Worm (Caenorhabditis elegans) whole organism, L3 larva: ENCODE measurements around the gene fat-6.
A peak's percentile ranks its signal among the peaks of the same experiment; 100 is the strongest.

Experiments used
- R02D3.7 ChIP-seq: fragments of 150-350 bp; optimal IDR thresholded peaks from 2 replicates; lab custom pipeline; 2014; ENCODE audit warnings: missing biosample characterization, missing genetic modification characterization
- ZK546.5 ChIP-seq: sonication (generic microtip); optimal IDR thresholded peaks from 2 replicates; lab custom pipeline; 2017; ENCODE audit warnings: missing biosample characterization, missing genetic modification characterization
- aly-2 ChIP-seq: fragments of 150-350 bp; optimal IDR thresholded peaks from 2 replicates; lab custom pipeline; 2014; ENCODE audit warnings: missing biosample characterization, missing genetic modification characterization
- ama-1 ChIP-seq: fragments of 150-350 bp; optimal IDR thresholded peaks from 2 replicates; lab custom pipeline; 2018
- ceh-16 ChIP-seq: sonication (generic microtip); optimal IDR thresholded peaks from 2 replicates; lab custom pipeline; 2017; ENCODE audit warnings: missing biosample characterization, missing genetic modification characterization
- ceh-82 ChIP-seq: fragments of 150-350 bp; optimal IDR thresholded peaks from 2 replicates; lab custom pipeline; 2014; ENCODE audit warnings: missing biosample characterization, missing genetic modification characterization
- ceh-9 ChIP-seq: sonication (generic microtip); optimal IDR thresholded peaks from 2 replicates; lab custom pipeline; 2018; ENCODE audit warnings: missing biosample characterization, missing genetic modification characterization
- daf-12 ChIP-seq: fragments of 150-350 bp; optimal IDR thresholded peaks from 2 replicates; lab custom pipeline; 2014; ENCODE audit warnings: missing biosample characterization, missing genetic modification reagents, missing genetic modification characterization
- egl-27 ChIP-seq: sonication (generic microtip); optimal IDR thresholded peaks from 4 replicates; lab custom pipeline; 2017; ENCODE audit warnings: missing biosample characterization, missing genetic modification reagents, missing genetic modification characterization
- egl-5 ChIP-seq: fragments of 150-350 bp; optimal IDR thresholded peaks from 2 replicates; lab custom pipeline; 2017; ENCODE audit warnings: missing biosample characterization, missing genetic modification reagents, missing genetic modification characterization, inconsistent platforms
- elt-2 ChIP-seq: sonication (generic microtip); optimal IDR thresholded peaks from 2 replicates; lab custom pipeline; 2016; ENCODE audit warnings: missing genetic modification reagents, mild to moderate bottlenecking, missing genetic modification characterization, missing compliant biosample characterization
- eor-1 ChIP-seq, 2 experiments: fragments of 150-350 bp; optimal IDR thresholded peaks; 2 replicates each; lab custom pipeline; 2014 to 2018; ENCODE audit warnings: missing biosample characterization in 2 of 2, missing genetic modification characterization in 2 of 2
- fkh-10 ChIP-seq: sonication (generic microtip); optimal IDR thresholded peaks from 2 replicates; lab custom pipeline; 2017; ENCODE audit warnings: missing biosample characterization, missing genetic modification reagents, missing genetic modification characterization
- fkh-2 ChIP-seq: fragments of 150-350 bp; optimal IDR thresholded peaks from 2 replicates; lab custom pipeline; 2014; ENCODE audit warnings: missing biosample characterization, missing genetic modification reagents, missing genetic modification characterization
- lin-15B ChIP-seq: fragments of 150-350 bp; optimal IDR thresholded peaks from 2 replicates; lab custom pipeline; 2014; ENCODE audit warnings: missing biosample characterization, missing genetic modification characterization
- lin-39 ChIP-seq: fragments of 150-350 bp; optimal IDR thresholded peaks from 2 replicates; lab custom pipeline; 2018; ENCODE audit warnings: missing biosample characterization, missing genetic modification reagents, missing genetic modification characterization
- lsy-12 ChIP-seq: sonication (generic microtip); optimal IDR thresholded peaks from 2 replicates; lab custom pipeline; 2016; ENCODE audit warnings: mild to moderate bottlenecking, missing genetic modification characterization, missing compliant biosample characterization
- mdl-1 ChIP-seq: fragments of 150-350 bp; optimal IDR thresholded peaks from 2 replicates; lab custom pipeline; 2014; ENCODE audit warnings: missing biosample characterization, missing genetic modification characterization
- nfya-1 ChIP-seq: sonication (generic microtip); optimal IDR thresholded peaks from 2 replicates; lab custom pipeline; 2017; ENCODE audit warnings: missing genetic modification characterization, mild to moderate bottlenecking, missing compliant biosample characterization, antibody characterized with exemption, moderate library complexity; ENCODE audit not compliant: insufficient read depth
- nhr-11 ChIP-seq: fragments of 150-350 bp; optimal IDR thresholded peaks from 2 replicates; lab custom pipeline; 2014; ENCODE audit warnings: missing biosample characterization, missing genetic modification characterization
- nhr-12 ChIP-seq: fragments of 150-350 bp; optimal IDR thresholded peaks from 2 replicates; lab custom pipeline; 2014; ENCODE audit warnings: missing biosample characterization, missing genetic modification characterization
- nhr-23 ChIP-seq: fragments of 150-350 bp; optimal IDR thresholded peaks from 2 replicates; lab custom pipeline; 2014; ENCODE audit warnings: missing biosample characterization, missing genetic modification reagents, missing genetic modification characterization
- nhr-237 ChIP-seq: fragments of 150-350 bp; optimal IDR thresholded peaks from 2 replicates; lab custom pipeline; 2014; ENCODE audit warnings: missing biosample characterization, missing genetic modification characterization
- nhr-25 ChIP-seq: sonication (generic microtip); optimal IDR thresholded peaks from 2 replicates; lab custom pipeline; 2017; ENCODE audit warnings: missing biosample characterization, missing genetic modification characterization
- nhr-28 ChIP-seq: fragments of 150-350 bp; optimal IDR thresholded peaks from 2 replicates; lab custom pipeline; 2014; ENCODE audit warnings: missing biosample characterization, missing genetic modification characterization
- nhr-43 ChIP-seq: sonication (generic microtip); optimal IDR thresholded peaks from 2 replicates; lab custom pipeline; 2016; ENCODE audit warnings: mild to moderate bottlenecking, missing genetic modification characterization, missing compliant biosample characterization; ENCODE audit not compliant: poor library complexity, severe bottlenecking
- nhr-67 ChIP-seq: fragments of 150-350 bp; optimal IDR thresholded peaks from 2 replicates; lab custom pipeline; 2014; ENCODE audit warnings: missing biosample characterization, missing genetic modification characterization
- nhr-76 ChIP-seq: fragments of 150-350 bp; sonication (generic microtip); optimal IDR thresholded peaks from 5 replicates; lab custom pipeline; 2014; ENCODE audit warnings: missing biosample characterization, missing genetic modification characterization
- nhr-77 ChIP-seq: fragments of 150-350 bp; optimal IDR thresholded peaks from 2 replicates; lab custom pipeline; 2014; ENCODE audit warnings: missing biosample characterization, missing genetic modification characterization
- pha-4 ChIP-seq: fragments of 150-350 bp; optimal IDR thresholded peaks from 2 replicates; lab custom pipeline; 2014; ENCODE audit warnings: missing biosample characterization, missing genetic modification reagents, missing genetic modification characterization
- pqm-1 ChIP-seq: fragments of 150-350 bp; optimal IDR thresholded peaks from 2 replicates; lab custom pipeline; 2017; ENCODE audit warnings: missing biosample characterization, missing genetic modification characterization, inconsistent platforms
- sea-2 ChIP-seq: fragments of 150-350 bp; sonication (generic microtip); optimal IDR thresholded peaks from 4 replicates; lab custom pipeline; 2014; ENCODE audit warnings: missing biosample characterization, missing genetic modification reagents, missing genetic modification characterization
- skn-1 ChIP-seq: fragments of 150-350 bp; optimal IDR thresholded peaks from 2 replicates; lab custom pipeline; 2014; ENCODE audit warnings: missing biosample characterization, missing genetic modification characterization
- snpc-4 ChIP-seq: fragments of 150-350 bp; optimal IDR thresholded peaks from 2 replicates; lab custom pipeline; 2014; ENCODE audit warnings: missing biosample characterization, missing genetic modification characterization
- tbx-2 ChIP-seq: sonication (generic microtip); optimal IDR thresholded peaks from 2 replicates; lab custom pipeline; 2016; ENCODE audit warnings: mild to moderate bottlenecking, missing genetic modification characterization, missing compliant biosample characterization
- unc-39 ChIP-seq: sonication (generic microtip); optimal IDR thresholded peaks from 4 replicates; lab custom pipeline; 2017; ENCODE audit warnings: missing biosample characterization, missing genetic modification characterization
- unc-62 ChIP-seq: fragments of 150-350 bp; sonication (generic microtip); optimal IDR thresholded peaks from 4 replicates; lab custom pipeline; 2014; ENCODE audit warnings: missing biosample characterization, missing genetic modification reagents, missing genetic modification characterization
- zag-1 ChIP-seq: fragments of 150-350 bp; optimal IDR thresholded peaks from 2 replicates; lab custom pipeline; 2014; ENCODE audit warnings: missing biosample characterization, missing genetic modification characterization
- ztf-11 ChIP-seq: fragments of 150-350 bp; optimal IDR thresholded peaks from 2 replicates; lab custom pipeline; 2014; ENCODE audit warnings: missing biosample characterization, missing genetic modification characterization
- ztf-4 ChIP-seq: fragments of 150-350 bp; optimal IDR thresholded peaks from 2 replicates; lab custom pipeline; 2014; ENCODE audit warnings: missing biosample characterization, missing genetic modification characterization

fat-6 gene

ce11 chrIV:11897710-11898109 lies 17.8 kb downstream of the fat-6 start (continued):
- no peak for TF ChIP-seq skn-1
- no peak for TF ChIP-seq lin-15B (tag; lab: Kevin White, UChicago)
- no peak for TF ChIP-seq egl-5 (tag; lab: Kevin White, UChicago)
- no peak for TF ChIP-seq nhr-77
- no peak for TF ChIP-seq eor-1 (tag; optimal IDR thresholded peaks at IDR 0.05; lab: Kevin White, UChicago)
- no peak for TF ChIP-seq daf-12
- no peak for TF ChIP-seq nhr-76 (tag; lab: Kevin White, UChicago)

ce11 chrIV:11893336-11893735 lies 22.2 kb downstream of the fat-6 start:
- no peak for TF ChIP-seq nfya-1 (tag; lab: Kevin White, UChicago)
- TF ChIP-seq ZK546.5 (tag; lab: Kevin White, UChicago) = no peak
- no peak for TF ChIP-seq fkh-2 (tag; lab: Kevin White, UChicago)
- TF ChIP-seq pqm-1 (tag; lab: Kevin White, UChicago) = no peak
- no peak for TF ChIP-seq tbx-2 (tag; lab: Kevin White, UChicago)
- TF ChIP-seq, all 47 proteins: peak for 0

- no peak for TF ChIP-seq nhr-28 (tag; lab: Kevin White, UChicago)
- no peak for TF ChIP-seq mdl-1 (tag; lab: Kevin White, UChicago)
- TF ChIP-seq nhr-237 (tag; lab: Kevin White, UChicago) = no peak
- TF ChIP-seq lsy-12 (tag; lab: Kevin White, UChicago) = no peak
- no peak for TF ChIP-seq skn-1
- TF ChIP-seq nhr-67 (tag; lab: Kevin White, UChicago) = no peak
- no peak for TF ChIP-seq pha-4 (tag; lab: Kevin White, UChicago)
- no peak for TF ChIP-seq ztf-4 (tag; lab: Kevin White, UChicago)
- TF ChIP-seq daf-12 = no peak
- no peak for TF ChIP-seq aly-2 (tag; lab: Kevin White, UChicago)
- no peak for TF ChIP-seq nhr-12 (tag; lab: Kevin White, UChicago)
- no peak for TF ChIP-seq ceh-16 (tag; lab: Kevin White, UChicago)
- TF ChIP-seq unc-62 = no peak
- TF ChIP-seq sea-2 (GFP tag; lab: Kevin White, UChicago) = no peak
- no peak for TF ChIP-seq snpc-4
- no peak for TF ChIP-seq R02D3.7 (tag; lab: Kevin White, UChicago)
These were observed 22.9 kb downstream of the fat-6 start for ce11 chrIV:11892545-11892944.

DNA sequence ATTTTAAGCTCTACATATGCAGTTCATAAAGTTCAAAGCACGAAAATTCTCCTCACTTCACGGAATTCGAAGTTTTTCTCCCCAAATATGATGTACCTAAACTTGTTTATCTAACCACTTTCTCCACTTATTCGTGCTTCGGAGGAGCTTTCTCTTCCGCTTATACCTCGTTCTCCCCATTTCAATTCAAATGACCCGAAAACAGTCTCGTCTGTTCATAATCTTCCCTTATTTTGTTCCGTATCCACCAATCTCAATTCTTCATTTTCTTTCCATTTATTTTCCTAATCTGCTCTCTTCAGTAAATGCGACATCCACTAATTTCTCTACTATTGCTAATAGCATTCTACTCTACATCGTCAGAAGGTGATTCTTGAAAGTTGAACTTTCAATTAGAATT lies 30.2 kb downstream of the fat-6 start, which contains the start of gene let-653:
Gene let-653, plus strand, starts transcription at position 301 of the 400 bp plus-strand sequence.
- TF ChIP-seq nhr-76 (tag; lab: Kevin White, UChicago) (no peak), daf-12 (no peak), aly-2 (tag; lab: Kevin White, UChicago) (no peak), mdl-1 (tag; lab: Kevin White, UChicago) (no peak), ceh-16 (tag; lab: Kevin White, UChicago) (no peak), ama-1 (lab: Kevin White, UChicago) (no peak), nhr-77 (no peak), unc-39 (tag; lab: Kevin White, UChicago) (no peak), ceh-82 (tag; lab: Kevin White, UChicago) (no peak), ztf-11 (no peak), sea-2 (GFP tag; lab: Kevin White, UChicago) (no peak), unc-62 (no peak), zag-1 (tag; lab: Kevin White, UChicago) (no peak), elt-2 (tag; lab: Kevin White, UChicago) (no peak)

DNA sequence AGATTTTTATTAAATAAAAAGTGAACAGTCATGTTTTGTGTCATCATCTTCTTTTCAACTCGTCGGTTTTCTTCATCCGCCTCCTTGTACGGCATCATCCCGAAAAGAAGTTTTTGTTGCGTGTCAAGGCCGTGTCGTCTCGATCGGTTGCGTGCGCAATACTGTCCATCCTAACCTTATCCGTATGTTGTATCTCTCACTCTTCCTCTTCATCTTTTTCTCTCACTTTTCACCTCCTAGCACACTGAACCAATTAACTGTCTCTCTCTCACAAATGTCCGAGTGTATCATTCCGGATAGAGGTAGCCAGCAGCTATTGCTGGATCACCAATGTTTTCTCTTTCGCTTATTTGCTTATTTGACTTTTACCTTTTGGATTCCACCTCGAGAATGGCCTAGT lies 32.0 kb downstream of the fat-6 start:
- TF ChIP-seq pqm-1 (tag; lab: Kevin White, UChicago) (no peak), nhr-76 (tag; lab: Kevin White, UChicago) (no peak), ZK546.5 (tag; lab: Kevin White, UChicago) (no peak), nhr-25 (tag; lab: Kevin White, UChicago) (peak; percentile 44), ztf-4 (tag; lab: Kevin White, UChicago) (no peak), elt-2 (tag; lab: Kevin White, UChicago) (no peak), nhr-23 (tag; lab: Kevin White, UChicago) (peak; percentile 92), R02D3.7 (tag; lab: Kevin White, UChicago) (no peak), egl-27 (tag; lab: Kevin White, UChicago) (no peak), nhr-43 (tag; lab: Kevin White, UChicago) (peak; percentile 45), fkh-2 (tag; lab: Kevin White, UChicago) (no peak), lin-15B (tag; lab: Kevin White, UChicago) (no peak), fkh-10 (no peak), ceh-9 (tag; lab: Kevin White, UChicago) (no peak), mdl-1 (tag; lab: Kevin White, UChicago) (no peak), nhr-12 (tag; lab: Kevin White, UChicago) (no peak), lin-39 (tag; lab: Kevin White, UChicago) (no peak), nhr-11 (no peak), aly-2 (tag; lab: Kevin White, UChicago) (no peak)
